Fruit fly (Drosophila melanogaster): Measurements from ENCODE around the gene LSm-4.

The LSm-4 gene

DNA sequence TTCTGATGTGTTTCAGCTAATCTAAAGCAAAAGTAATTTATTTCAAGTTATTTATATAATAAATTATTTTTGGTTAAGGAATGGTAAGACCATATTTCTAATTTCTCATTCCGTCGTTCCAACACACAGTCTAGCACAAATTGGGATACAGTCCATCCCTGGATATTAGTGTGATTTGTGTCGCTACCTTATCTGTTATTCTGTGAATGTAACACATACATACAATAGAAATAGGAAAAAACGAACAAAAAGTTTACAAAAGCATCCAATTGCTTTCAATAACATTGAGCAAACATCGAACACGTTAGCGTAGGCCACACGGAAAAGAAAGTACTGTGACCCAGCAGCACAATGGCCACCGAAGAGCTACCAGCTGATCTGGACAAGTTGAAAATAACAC is 38.5 kb downstream of the LSm-4 start, which contains the start of gene CG5056 (continued):
- TF ChIP-seq Jarid2 (GFP tag; optimal IDR thresholded peaks at IDR 0.05) (no peak), az2 (GFP tag; optimal IDR thresholded peaks at IDR 0.05) (no peak), ken (GFP tag; IDR thresholded peaks at IDR 0.05) (no peak), CG18599 (GFP tag; optimal IDR thresholded peaks at IDR 0.05) (no peak), Lhr (GFP tag; optimal IDR thresholded peaks at IDR 0.05) (peak; percentile 54), CG10147 (GFP tag; optimal IDR thresholded peaks at IDR 0.05) (peak; percentile 48), Hmx (GFP tag; optimal IDR thresholded peaks at IDR 0.05) (no peak), CG15073 (GFP tag; optimal IDR thresholded peaks at IDR 0.05) (no peak), cad (GFP tag; optimal IDR thresholded peaks at IDR 0.05) (no peak), Side (GFP tag; optimal IDR thresholded peaks at IDR 0.05) (no peak), trem (tag; optimal IDR thresholded peaks at IDR 0.05) (peak; percentile 69), CG1832 (GFP tag; optimal IDR thresholded peaks at IDR 0.05) (no peak), sug (tag; optimal IDR thresholded peaks at IDR 0.05) (peak; percentile 37), so (GFP tag; IDR thresholded peaks at IDR 0.05) (no peak), CG30020 (tag; optimal IDR thresholded peaks at IDR 0.05) (peak; percentile 100), CG10431 (GFP tag; optimal IDR thresholded peaks at IDR 0.05) (no peak), Mad (GFP tag; optimal IDR thresholded peaks at IDR 0.05) (no peak), CG17359 (tag; optimal IDR thresholded peaks at IDR 0.05) (no peak), CG6654 (GFP tag; optimal IDR thresholded peaks at IDR 0.05) (no peak), Rx (GFP tag; IDR thresholded peaks at IDR 0.05) (no peak), dimm (GFP tag; IDR thresholded peaks at IDR 0.05) (no peak), CG8944 (GFP tag; optimal IDR thresholded peaks at IDR 0.05) (no peak), CG11456 (GFP tag; IDR thresholded peaks at IDR 0.05) (no peak), seq (GFP tag; IDR thresholded peaks at IDR 0.05) (no peak), BtbVII (GFP tag; optimal IDR thresholded peaks at IDR 0.05) (no peak), pzg (GFP tag; optimal IDR thresholded peaks at IDR 0.05) (peak; percentile 88), peb (GFP tag; IDR thresholded peaks at IDR 0.05) (no peak), prd (optimal IDR thresholded peaks at IDR 0.05) (no peak), prd (GFP tag; IDR thresholded peaks at IDR 0.05) (no peak; the same call in 2 of the 3 replicates), CG16779 (GFP tag; IDR thresholded peaks at IDR 0.05) (no peak), Trl (optimal IDR thresholded peaks at IDR 0.05) (no peak), Trl (GFP tag; optimal IDR thresholded peaks at IDR 0.05) (no peak), CTCF (GFP tag; optimal IDR thresholded peaks at IDR 0.05) (no peak), CG17802 (tag; optimal IDR thresholded peaks at IDR 0.05) (peak; percentile 83), CG17186 (GFP tag; optimal IDR thresholded peaks at IDR 0.05) (peak; percentile 48), gfzf (GFP tag; optimal IDR thresholded peaks at IDR 0.05) (peak; percentile 61), dpn (GFP tag; optimal IDR thresholded peaks at IDR 0.05) (peak in 1 of 2 experiments; percentile 31), BEAF-32 (GFP tag; optimal IDR thresholded peaks at IDR 0.05) (peak; percentile 44), CG7928 (GFP tag; optimal IDR thresholded peaks at IDR 0.05) (peak; percentile 95), crp (GFP tag; optimal IDR thresholded peaks at IDR 0.05) (peak in 1 of 2 experiments; percentile 66), exex (tag; optimal IDR thresholded peaks at IDR 0.05) (no peak), Atf6 (GFP tag; IDR thresholded peaks at IDR 0.05) (no peak), ind (GFP tag; optimal IDR thresholded peaks at IDR 0.05) (no peak), CG11723 (GFP tag; optimal IDR thresholded peaks at IDR 0.05) (peak; percentile 87), CG15269 (tag; optimal IDR thresholded peaks at IDR 0.05) (no peak), corto (GFP tag; optimal IDR thresholded peaks at IDR 0.05) (no peak), lbe (GFP tag; optimal IDR thresholded peaks at IDR 0.05) (peak; percentile 21), sr (GFP tag; IDR thresholded peaks at IDR 0.05) (no peak), Awh (GFP tag; IDR thresholded peaks at IDR 0.05) (no peak), bcd (GFP tag; optimal IDR thresholded peaks at IDR 0.05) (no peak), CG13123 (GFP tag; optimal IDR thresholded peaks at IDR 0.05) (no peak), CG16815 (GFP tag; optimal IDR thresholded peaks at IDR 0.05) (no peak), Vsx1 (GFP tag; optimal IDR thresholded peaks at IDR 0.05) (no peak)

Measured in whole organism, embryonic.